Worm (Caenorhabditis elegans): ENCODE results near the gene cisd-1.

The cisd-1 gene

ce11 chrII:11453025-11453424, 16.4 kb downstream of the cisd-1 start, which contains the start of gene rsp-1 (continued):
- peak; percentile 90 for TF ChIP-seq nhr-19 (GFP tag; conservative IDR thresholded peaks at IDR 0.05)
- peak; percentile 87 for TF ChIP-seq isw-1 (GFP tag; IDR thresholded peaks at IDR 0.05)
- peak; percentile 65 for TF ChIP-seq aly-2 (tag; optimal IDR thresholded peaks at IDR 0.05)
- TF ChIP-seq zag-1 (tag; optimal IDR thresholded peaks at IDR 0.05), result no peak
- peak; percentile 80 for TF ChIP-seq hpl-2 (GFP tag; optimal IDR thresholded peaks at IDR 0.05)
- peak; percentile 91 for TF ChIP-seq unc-130 (tag; optimal IDR thresholded peaks at IDR 0.05)
- peak; percentile 27 for TF ChIP-seq blmp-1 (tag; optimal IDR thresholded peaks at IDR 0.05)
- TF ChIP-seq unc-30 (tag; optimal IDR thresholded peaks at IDR 0.05), result no peak
- peak; percentile 29 for TF ChIP-seq fkh-4 (tag; optimal IDR thresholded peaks at IDR 0.05; ENCODE audit: borderline replicate concordance)
- TF ChIP-seq lin-35 (GFP tag; optimal IDR thresholded peaks at IDR 0.05), result peak; percentile 90 to 94
- TF ChIP-seq aha-1 (tag; optimal IDR thresholded peaks at IDR 0.05), result peak; percentile 17
- no peak; the same call in 1 of the 2 replicates for TF ChIP-seq ceh-88 (GFP tag; IDR thresholded peaks at IDR 0.05)
- peak; percentile 46 for TF ChIP-seq nhr-11 (tag; optimal IDR thresholded peaks at IDR 0.05)
- no peak for TF ChIP-seq mab-9 (GFP tag; IDR thresholded peaks at IDR 0.05)
- peak; percentile 76 for TF ChIP-seq elt-2 (tag; optimal IDR thresholded peaks at IDR 0.05)
- TF ChIP-seq fkh-10 (GFP tag; optimal IDR thresholded peaks at IDR 0.05), result peak; percentile 57
- TF ChIP-seq jun-1 (tag; optimal IDR thresholded peaks at IDR 0.05), result peak; percentile 91
- TF ChIP-seq hlh-17 (GFP tag; optimal IDR thresholded peaks at IDR 0.05; ENCODE audit: borderline replicate concordance), result no peak
- peak; percentile 76 for TF ChIP-seq irx-1 (tag; optimal IDR thresholded peaks at IDR 0.05)
- no peak for TF ChIP-seq ets-5 (GFP tag; IDR thresholded peaks at IDR 0.05)
- no peak for TF ChIP-seq ceh-63 (GFP tag; optimal IDR thresholded peaks at IDR 0.05)
- TF ChIP-seq fos-1 (tag; optimal IDR thresholded peaks at IDR 0.05), result peak; percentile 78
- peak; percentile 91 for TF ChIP-seq nhr-47 (tag; optimal IDR thresholded peaks at IDR 0.05)
- TF ChIP-seq pag-3 (tag; optimal IDR thresholded peaks at IDR 0.05; ENCODE audit: borderline replicate concordance, insufficient read depth), result no peak
- peak; percentile 55 for TF ChIP-seq ceh-8 (GFP tag; optimal IDR thresholded peaks at IDR 0.05)
- peak; percentile 92 to 95 (median 94) for TF ChIP-seq ceh-82 (tag; optimal IDR thresholded peaks at IDR 0.05)
- TF ChIP-seq snu-23 (GFP tag; optimal IDR thresholded peaks at IDR 0.05), result peak; percentile 94
- peak; percentile 84 for TF ChIP-seq lin-15B (tag; optimal IDR thresholded peaks at IDR 0.05)
- peak; percentile 93 for TF ChIP-seq nhr-71 (tag; optimal IDR thresholded peaks at IDR 0.05)
- peak; percentile 89 for TF ChIP-seq dsc-1 (tag; optimal IDR thresholded peaks at IDR 0.05)
- no peak for TF ChIP-seq nhr-12 (tag; optimal IDR thresholded peaks at IDR 0.05)
- peak; percentile 89 for TF ChIP-seq nhr-90 (tag; optimal IDR thresholded peaks at IDR 0.05; ENCODE audit: poor library complexity)
- TF ChIP-seq lir-3 (tag; optimal IDR thresholded peaks at IDR 0.05; ENCODE audit: poor library complexity), result peak; percentile 68
- peak; percentile 42 for TF ChIP-seq lin-39 (tag; optimal IDR thresholded peaks at IDR 0.05)
- TF ChIP-seq sup-37 (GFP tag; optimal IDR thresholded peaks at IDR 0.05), result peak; percentile 39
- TF ChIP-seq unc-98 (GFP tag; IDR thresholded peaks at IDR 0.05), result no peak
- TF ChIP-seq rnt-1 (tag; optimal IDR thresholded peaks at IDR 0.05), result peak; percentile 94
- peak; percentile 81 for TF ChIP-seq snpc-4 (tag; optimal IDR thresholded peaks at IDR 0.05)
- TF ChIP-seq alr-1 (tag; optimal IDR thresholded peaks at IDR 0.05; ENCODE audit: borderline replicate concordance), result no peak
- no peak for TF ChIP-seq Y116A8C.19 (tag; optimal IDR thresholded peaks at IDR 0.05; ENCODE audit: borderline replicate concordance)
- peak; percentile 73 for TF ChIP-seq pax-3 (tag; optimal IDR thresholded peaks at IDR 0.05)
- no peak for TF ChIP-seq efl-3 (GFP tag; optimal IDR thresholded peaks at IDR 0.05)
- peak; percentile 67 for TF ChIP-seq vab-15 (tag; optimal IDR thresholded peaks at IDR 0.05)
- TF ChIP-seq ama-1 (optimal IDR thresholded peaks at IDR 0.05), result no peak
- no peak for TF ChIP-seq ceh-90 (tag; optimal IDR thresholded peaks at IDR 0.05)
- TF ChIP-seq mef-2 (tag; optimal IDR thresholded peaks at IDR 0.05), result peak; percentile 13
- TF ChIP-seq mep-1 (tag; optimal IDR thresholded peaks at IDR 0.05), result peak; percentile 84
- no peak for TF ChIP-seq pqm-1 (tag; optimal IDR thresholded peaks at IDR 0.05)
- TF ChIP-seq tlp-1 (tag; optimal IDR thresholded peaks at IDR 0.05), result no peak
- TF ChIP-seq dpl-1 (GFP tag; optimal IDR thresholded peaks at IDR 0.05), result peak; percentile 84 to 88 (median 87)
- no peak for TF ChIP-seq nhr-28 (tag; optimal IDR thresholded peaks at IDR 0.05)
- TF ChIP-seq sptf-1 (tag; optimal IDR thresholded peaks at IDR 0.05), result no peak
- peak; percentile 78 for TF ChIP-seq nhr-77 (tag; optimal IDR thresholded peaks at IDR 0.05)
